Worm (Caenorhabditis elegans) whole organism, L1 larva: ENCODE results near the gene T21E8.5.

Source experiments
- C16A3.4 ChIP-seq: fragments of 150-350 bp; optimal IDR thresholded peaks from 2 replicates; lab custom pipeline; 2014; ENCODE audit warnings: missing biosample characterization, missing genetic modification characterization
- F16B12.6 ChIP-seq: fragments of 150-350 bp; optimal IDR thresholded peaks from 2 replicates; lab custom pipeline; 2014; ENCODE audit warnings: missing biosample characterization, missing genetic modification characterization
- Y116A8C.19 ChIP-seq: sonication (generic microtip); optimal IDR thresholded peaks from 2 replicates; lab custom pipeline; 2016; ENCODE audit warnings: missing compliant biosample characterization, missing genetic modification characterization, borderline replicate concordance
- ceh-8 ChIP-seq: fragments of 200-800 bp; sonication (Bioruptor generic); optimal IDR thresholded peaks from 2 replicates; lab custom pipeline; 2018; ENCODE audit warnings: mild to moderate bottlenecking, missing genetic modification characterization, moderate library complexity, missing compliant biosample characterization
- dsc-1 ChIP-seq: sonication (generic microtip); optimal IDR thresholded peaks from 2 replicates; lab custom pipeline; 2016; ENCODE audit warnings: mild to moderate bottlenecking, missing genetic modification characterization, missing compliant biosample characterization
- efl-3 ChIP-seq: fragments of 200-800 bp; sonication (Bioruptor generic); optimal IDR thresholded peaks from 2 replicates; lab custom pipeline; 2018; ENCODE audit warnings: mild to moderate bottlenecking, missing genetic modification characterization, missing compliant biosample characterization
- egl-13 ChIP-seq: sonication (generic microtip); optimal IDR thresholded peaks from 2 replicates; lab custom pipeline; 2016; ENCODE audit warnings: missing genotype, missing genetic modification reagents, missing genetic modification characterization, missing compliant biosample characterization
- elt-2 ChIP-seq: sonication (generic microtip); optimal IDR thresholded peaks from 2 replicates; lab custom pipeline; 2016; ENCODE audit warnings: missing genetic modification characterization, mild to moderate bottlenecking, inconsistent platforms, missing compliant biosample characterization, missing genetic modification reagents
- elt-3 ChIP-seq, 6 experiments: fragments of 150-350 bp in 1 of 6; sonication (generic microtip); optimal IDR thresholded peaks; 2 replicates each; lab custom pipeline; 2017 to 2018; ENCODE audit warnings: missing biosample characterization in 6 of 6, missing genetic modification characterization in 6 of 6, inconsistent platforms in 1 of 6
- ets-5 ChIP-seq: fragments of 200-800 bp; sonication (Bioruptor generic); IDR thresholded peaks from 2 replicates; pipeline ENCODE4 v1.3.6; 2022; ENCODE audit warnings: missing genetic modification characterization, missing compliant biosample characterization
- fkh-10 ChIP-seq: sonication (generic microtip); optimal IDR thresholded peaks from 2 replicates; lab custom pipeline; 2017; ENCODE audit warnings: missing biosample characterization, missing genetic modification reagents, missing genetic modification characterization
- fkh-4 ChIP-seq: sonication (generic microtip); optimal IDR thresholded peaks from 2 replicates; lab custom pipeline; 2016; ENCODE audit warnings: missing compliant biosample characterization, missing genetic modification characterization, borderline replicate concordance
- fkh-8 ChIP-seq: sonication (generic microtip); optimal IDR thresholded peaks from 2 replicates; lab custom pipeline; 2016; ENCODE audit warnings: mild to moderate bottlenecking, missing genetic modification characterization, missing compliant biosample characterization
- fos-1 ChIP-seq: fragments of 150-350 bp; optimal IDR thresholded peaks from 2 replicates; lab custom pipeline; 2014; ENCODE audit warnings: missing biosample characterization, missing genetic modification characterization
- hlh-17 ChIP-seq: fragments of 200-800 bp; sonication (Bioruptor generic); optimal IDR thresholded peaks from 2 replicates; lab custom pipeline; 2018; ENCODE audit warnings: missing genetic modification characterization, mild to moderate bottlenecking, missing compliant biosample characterization, moderate library complexity, borderline replicate concordance
- hlh-4 ChIP-seq: sonication (generic microtip); optimal IDR thresholded peaks from 2 replicates; lab custom pipeline; 2016; ENCODE audit warnings: mild to moderate bottlenecking, missing genetic modification characterization, missing compliant biosample characterization
- lin-14 ChIP-seq: fragments of 200-800 bp; sonication (Bioruptor generic); optimal IDR thresholded peaks from 2 replicates; lab custom pipeline; 2018; ENCODE audit warnings: mild to moderate bottlenecking, missing genetic modification characterization, moderate library complexity, missing compliant biosample characterization
- lin-39 ChIP-seq: fragments of 150-350 bp; optimal IDR thresholded peaks from 2 replicates; lab custom pipeline; 2014; ENCODE audit warnings: missing biosample characterization, missing genetic modification reagents, missing genetic modification characterization
- lsy-2 ChIP-seq, 2 experiments: fragments of 150-350 bp; optimal IDR thresholded peaks; 2 replicates each; lab custom pipeline; 2014; ENCODE audit warnings: missing biosample characterization in 2 of 2, missing genetic modification characterization in 2 of 2
- mdl-1 ChIP-seq, 2 experiments: fragments of 150-350 bp; optimal IDR thresholded peaks; 2 replicates each; lab custom pipeline; 2014 to 2017; ENCODE audit warnings: missing biosample characterization in 2 of 2, missing genetic modification characterization in 2 of 2, inconsistent platforms in 1 of 2
- nhr-19 ChIP-seq: fragments of 200-800 bp; sonication (Bioruptor generic); conservative IDR thresholded peaks from 2 replicates; pipeline ENCODE4 v1.3.6; 2022; ENCODE audit warnings: missing genetic modification characterization, missing compliant biosample characterization
- nhr-237 ChIP-seq: fragments of 150-350 bp; optimal IDR thresholded peaks from 2 replicates; lab custom pipeline; 2014; ENCODE audit warnings: missing biosample characterization, missing genetic modification characterization
- nhr-47 ChIP-seq: sonication (generic microtip); optimal IDR thresholded peaks from 2 replicates; lab custom pipeline; 2016; ENCODE audit warnings: mild to moderate bottlenecking, missing genetic modification characterization, moderate library complexity, missing compliant biosample characterization
- nhr-71 ChIP-seq: sonication (generic microtip); optimal IDR thresholded peaks from 2 replicates; lab custom pipeline; 2016; ENCODE audit warnings: mild to moderate bottlenecking, missing genetic modification characterization, moderate library complexity, missing compliant biosample characterization
- nhr-76 ChIP-seq: sonication (generic microtip); optimal IDR thresholded peaks from 2 replicates; lab custom pipeline; 2017; ENCODE audit warnings: missing biosample characterization, missing genetic modification characterization
- nhr-85 ChIP-seq: sonication (generic microtip); peaks from one replicate; lab custom pipeline; 2016; ENCODE audit warnings: missing genetic modification characterization, inconsistent platforms, missing compliant biosample characterization
- nhr-90 ChIP-seq: sonication (generic microtip); optimal IDR thresholded peaks from 2 replicates; lab custom pipeline; 2016; ENCODE audit warnings: mild to moderate bottlenecking, missing genetic modification characterization, missing compliant biosample characterization; ENCODE audit not compliant: poor library complexity
- rnt-1 ChIP-seq: sonication (generic microtip); optimal IDR thresholded peaks from 2 replicates; lab custom pipeline; 2016; ENCODE audit warnings: mild to moderate bottlenecking, missing genetic modification characterization, moderate library complexity, missing compliant biosample characterization
- swsn-7 ChIP-seq: sonication (generic microtip); optimal IDR thresholded peaks from 2 replicates; lab custom pipeline; 2016; ENCODE audit warnings: missing genetic modification characterization, missing compliant biosample characterization
- tbx-2 ChIP-seq: sonication (generic microtip); optimal IDR thresholded peaks from 2 replicates; lab custom pipeline; 2016; ENCODE audit warnings: missing genetic modification characterization, missing compliant biosample characterization
- unc-30 ChIP-seq: sonication (generic microtip); optimal IDR thresholded peaks from 2 replicates; lab custom pipeline; 2017; ENCODE audit warnings: missing biosample characterization, missing genetic modification characterization
- unc-86 ChIP-seq: sonication (generic microtip); optimal IDR thresholded peaks from 2 replicates; lab custom pipeline; 2016; ENCODE audit warnings: missing genetic modification characterization, missing compliant biosample characterization
- xbp-1 ChIP-seq: sonication (generic microtip); optimal IDR thresholded peaks from 2 replicates; lab custom pipeline; 2016; ENCODE audit warnings: missing genetic modification characterization, missing compliant biosample characterization
- zip-4 ChIP-seq: fragments of 200-800 bp; sonication (Bioruptor generic); optimal IDR thresholded peaks from 2 replicates; lab custom pipeline; 2018; ENCODE audit warnings: mild to moderate bottlenecking, missing genetic modification characterization, moderate library complexity, missing compliant biosample characterization
- ztf-11 ChIP-seq, 2 experiments: sonication (generic microtip); optimal IDR thresholded peaks; 2 replicates each; lab custom pipeline; 2016 to 2017; ENCODE audit warnings: missing genetic modification characterization in 2 of 2, missing biosample characterization in 1 of 2, missing compliant biosample characterization in 1 of 2

The T21E8.5 gene

DNA sequence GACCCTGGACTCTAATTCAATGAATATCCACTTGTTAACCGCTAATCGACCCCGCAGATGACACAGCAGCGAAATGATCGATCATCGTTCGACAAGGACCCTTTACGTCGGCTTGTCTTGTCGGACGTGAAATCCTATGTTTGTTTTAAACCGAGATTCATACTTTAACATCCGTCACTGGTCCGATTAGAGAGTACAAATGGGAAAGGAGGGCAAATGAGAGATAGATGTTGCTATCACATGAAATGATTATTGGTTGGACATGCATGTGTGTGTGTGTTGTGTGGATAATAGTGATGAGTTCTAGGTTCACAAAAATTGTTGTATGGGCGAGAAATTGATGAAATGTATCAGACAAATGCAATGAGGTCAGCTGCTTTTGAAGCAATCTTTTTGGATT is 23.7 kb downstream of the T21E8.5 start (continued):
- TF ChIP-seq unc-86 (tag; lab: Kevin White, UChicago): no peak
- no peak for TF ChIP-seq F16B12.6 (tag; lab: Kevin White, UChicago)
- no peak for TF ChIP-seq xbp-1 (tag; lab: Kevin White, UChicago)
- no peak for TF ChIP-seq ets-5 (GFP tag; lab: Robert Waterston, UW)
- no peak for TF ChIP-seq zip-4 (GFP tag; lab: Kevin White, UChicago)
- TF ChIP-seq unc-30 (tag; lab: Kevin White, UChicago): no peak
- TF ChIP-seq nhr-85 (tag; lab: Kevin White, UChicago): no peak
- TF ChIP-seq dsc-1 (tag; lab: Kevin White, UChicago): no peak
- no peak for TF ChIP-seq fkh-4 (tag; lab: Kevin White, UChicago)
- TF ChIP-seq nhr-76 (tag; lab: Kevin White, UChicago): no peak
- no peak for TF ChIP-seq nhr-90 (tag; lab: Kevin White, UChicago)
- TF ChIP-seq tbx-2 (tag; lab: Kevin White, UChicago): no peak
- no peak for TF ChIP-seq hlh-4 (tag; lab: Kevin White, UChicago)
- no peak for TF ChIP-seq egl-13
- TF ChIP-seq nhr-19 (GFP tag; lab: Robert Waterston, UW): peak; percentile 34; the same call in 1 of the 2 replicates
- TF ChIP-seq efl-3 (GFP tag; lab: Kevin White, UChicago): no peak
- no peak for TF ChIP-seq ztf-11 (tag; optimal IDR thresholded peaks at IDR 0.05; lab: Kevin White, UChicago)
- TF ChIP-seq swsn-7 (tag; lab: Kevin White, UChicago): no peak
- TF ChIP-seq Y116A8C.19 (tag; lab: Kevin White, UChicago): no peak
- TF ChIP-seq lin-39 (tag; lab: Kevin White, UChicago): peak; percentile 36
- TF ChIP-seq nhr-71 (tag; lab: Kevin White, UChicago): peak; percentile 60
- no peak for TF ChIP-seq elt-3 (tag; optimal IDR thresholded peaks at IDR 0.05; lab: Kevin White, UChicago)
- TF ChIP-seq fkh-10 (GFP tag; lab: Kevin White, UChicago): no peak
- no peak for TF ChIP-seq nhr-47 (tag; lab: Kevin White, UChicago)
- no peak for TF ChIP-seq fkh-8 (tag; lab: Kevin White, UChicago)
- TF ChIP-seq ceh-8 (GFP tag; lab: Kevin White, UChicago): no peak
- TF ChIP-seq lin-14 (GFP tag; lab: Kevin White, UChicago): peak; percentile 69
- peak in 1 of 2 experiments; percentile 33 for TF ChIP-seq lsy-2 (tag; optimal IDR thresholded peaks at IDR 0.05; lab: Kevin White, UChicago)
- TF ChIP-seq hlh-17 (GFP tag; lab: Kevin White, UChicago): no peak

DNA sequence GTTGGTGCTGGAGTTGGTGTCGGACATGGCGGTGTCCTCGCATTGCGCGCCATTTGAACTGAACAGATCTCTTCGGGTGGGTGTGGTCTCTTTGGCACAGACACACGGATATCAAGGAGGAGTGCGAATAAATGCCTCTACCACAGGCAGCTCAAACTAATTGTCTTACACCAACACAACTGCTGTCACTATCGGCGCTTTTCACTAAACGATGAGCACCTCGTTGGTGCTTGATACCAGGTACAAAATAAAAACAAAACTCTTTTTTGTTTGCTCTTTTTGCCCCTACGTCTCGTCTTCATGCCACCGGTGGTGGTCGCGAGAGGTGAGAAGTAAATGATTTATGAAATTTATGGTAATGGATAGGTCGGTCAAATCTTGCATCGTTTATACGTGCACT is 24.7 kb downstream of the T21E8.5 start, which contains the start of gene F47B10.8:
Gene F47B10.8 (minus strand): TSS at position 101 of the 400 bp plus-strand sequence.
- TF ChIP-seq rnt-1 (tag; lab: Kevin White, UChicago) (peak; percentile 34), Y116A8C.19 (tag; lab: Kevin White, UChicago) (no peak)

DNA sequence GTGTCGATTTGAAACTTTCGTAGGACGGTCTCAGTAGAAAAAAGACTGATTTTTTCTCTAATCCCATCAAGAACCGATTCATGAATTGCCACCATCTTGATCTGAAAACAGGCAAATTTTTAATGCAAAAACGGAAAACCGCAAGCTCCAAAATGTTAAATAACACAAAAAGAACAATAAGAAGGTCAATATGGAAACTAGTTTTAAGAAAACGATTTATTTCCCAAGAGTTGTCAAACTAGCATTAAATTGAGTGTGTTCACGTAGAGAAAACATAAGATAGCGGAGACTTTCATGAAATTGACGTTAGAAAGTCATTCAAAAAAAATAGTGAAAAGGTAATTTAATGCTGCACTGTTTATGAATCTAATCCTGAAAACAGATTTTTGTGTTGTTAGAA is 28.0 kb downstream of the T21E8.5 start, which contains the start of gene F47B10.9:
Gene F47B10.9 (minus strand): TSS at position 101 of the 400 bp plus-strand sequence.
- TF ChIP-seq elt-2 (tag; lab: Kevin White, UChicago) (no peak), nhr-237 (tag; lab: Kevin White, UChicago) (no peak), fkh-4 (tag; lab: Kevin White, UChicago) (no peak), fkh-8 (tag; lab: Kevin White, UChicago) (no peak), fos-1 (tag; lab: Kevin White, UChicago) (no peak), hlh-4 (tag; lab: Kevin White, UChicago) (no peak), mdl-1 (tag; optimal IDR thresholded peaks at IDR 0.05; lab: Kevin White, UChicago) (no peak), C16A3.4 (tag; lab: Kevin White, UChicago) (no peak)
